Worm (Caenorhabditis elegans): ENCODE measurements around the gene cnb-1.

ce11 chrV:11389776-11390175 is 14.2 kb downstream of the cnb-1 start, which contains the start of gene col-155:
- TF ChIP-seq nfya-1 (tag; optimal IDR thresholded peaks at IDR 0.05; ENCODE audit: insufficient read depth) (no peak), nhr-23 (tag; optimal IDR thresholded peaks at IDR 0.05) (no peak), lsy-12 (tag; optimal IDR thresholded peaks at IDR 0.05) (no peak), nhr-76 (tag; optimal IDR thresholded peaks at IDR 0.05) (no peak), elt-3 (tag; optimal IDR thresholded peaks at IDR 0.05) (no peak), nhr-28 (tag; optimal IDR thresholded peaks at IDR 0.05) (no peak), nhr-67 (tag; optimal IDR thresholded peaks at IDR 0.05) (no peak), R02D3.7 (tag; optimal IDR thresholded peaks at IDR 0.05) (no peak), fos-1 (tag; optimal IDR thresholded peaks at IDR 0.05) (no peak), mdl-1 (tag; optimal IDR thresholded peaks at IDR 0.05) (no peak), unc-62 (GFP tag; optimal IDR thresholded peaks at IDR 0.05) (no peak), nhr-77 (tag; optimal IDR thresholded peaks at IDR 0.05) (no peak), unc-39 (tag; optimal IDR thresholded peaks at IDR 0.05) (no peak), ceh-82 (tag; optimal IDR thresholded peaks at IDR 0.05) (no peak)

Data from whole organism, L3 larva.